Fruit fly (Drosophila melanogaster): ENCODE results near the gene CG5011.

The CG5011 gene

dm6 chr2L:1213587-1213986, 13.1 kb downstream of the CG5011 start (continued):
- TF ChIP-seq D19A (tag; optimal IDR thresholded peaks at IDR 0.05), result no peak
- TF ChIP-seq CG17612 (GFP tag; IDR thresholded peaks at IDR 0.05), result no peak
- peak; percentile 70 for TF ChIP-seq Med (GFP tag)
- TF ChIP-seq CG8388 (GFP tag; optimal IDR thresholded peaks at IDR 0.05), result peak; percentile 7
- peak; percentile 24 for TF ChIP-seq CG13424 (tag; optimal IDR thresholded peaks at IDR 0.05)
- TF ChIP-seq CG3163 (GFP tag; optimal IDR thresholded peaks at IDR 0.05), result no peak
- no peak for TF ChIP-seq Gug (GFP tag; IDR thresholded peaks at IDR 0.05)
- TF ChIP-seq BEAF-32 (GFP tag; optimal IDR thresholded peaks at IDR 0.05), result no peak
- TF ChIP-seq sima (GFP tag; optimal IDR thresholded peaks at IDR 0.05), result no peak
- TF ChIP-seq CG17568 (GFP tag; optimal IDR thresholded peaks at IDR 0.05), result no peak
- no peak for TF ChIP-seq CG12942 (GFP tag; optimal IDR thresholded peaks at IDR 0.05)
- TF ChIP-seq bsh (GFP tag; optimal IDR thresholded peaks at IDR 0.05), result peak in 1 of 2 experiments; percentile 46
- TF ChIP-seq CG1233 (GFP tag; optimal IDR thresholded peaks at IDR 0.05), result no peak
- TF ChIP-seq hkb (optimal IDR thresholded peaks at IDR 0.05), result no peak
- TF ChIP-seq hkb (GFP tag; IDR thresholded peaks at IDR 0.05), result peak; percentile 15; the same call in 1 of the 2 replicates
- no peak for TF ChIP-seq fd64A (GFP tag; optimal IDR thresholded peaks at IDR 0.05)
- TF ChIP-seq Lim3 (GFP tag; IDR thresholded peaks at IDR 0.05), result no peak
- no peak for TF ChIP-seq grn (GFP tag; optimal IDR thresholded peaks at IDR 0.05)
- TF ChIP-seq cas (GFP tag; IDR thresholded peaks at IDR 0.05), result no peak
- no peak for TF ChIP-seq CG4617 (GFP tag; optimal IDR thresholded peaks at IDR 0.05; ENCODE audit: borderline replicate concordance)
- TF ChIP-seq mld (GFP tag; IDR thresholded peaks at IDR 0.05; ENCODE audit: partially characterized antibody), result no peak
- no peak for TF ChIP-seq Tbp (GFP tag; optimal IDR thresholded peaks at IDR 0.05)
- peak; percentile 54 for TF ChIP-seq dmrt99B (tag; optimal IDR thresholded peaks at IDR 0.05)
- no peak for TF ChIP-seq Dfd (GFP tag; optimal IDR thresholded peaks at IDR 0.05)
- TF ChIP-seq wdn (GFP tag; IDR thresholded peaks at IDR 0.05), result no peak
- no peak for TF ChIP-seq Ravus (GFP tag; IDR thresholded peaks at IDR 0.05)
- no peak for TF ChIP-seq CG8924 (tag; optimal IDR thresholded peaks at IDR 0.05)
- TF ChIP-seq croc (GFP tag; conservative IDR thresholded peaks at IDR 0.05), result no peak
- TF ChIP-seq CG3726 (GFP tag; IDR thresholded peaks at IDR 0.05), result no peak
- TF ChIP-seq corto (GFP tag; optimal IDR thresholded peaks at IDR 0.05), result no peak
- no peak for TF ChIP-seq NK7.1 (GFP tag; optimal IDR thresholded peaks at IDR 0.05)
- TF ChIP-seq gsb-n (tag; optimal IDR thresholded peaks at IDR 0.05), result no peak
- TF ChIP-seq ATbp (GFP tag; optimal IDR thresholded peaks at IDR 0.05), result peak; percentile 44
- no peak for TF ChIP-seq CG13123 (GFP tag; optimal IDR thresholded peaks at IDR 0.05)
- TF ChIP-seq E2f2 (GFP tag; IDR thresholded peaks at IDR 0.05), result 0 out of 2 replicates have a peak, but pooled peaks have one; percentile 8
- no peak for TF ChIP-seq Optix (GFP tag; IDR thresholded peaks at IDR 0.05)
- TF ChIP-seq CG12299 (tag; optimal IDR thresholded peaks at IDR 0.05), result no peak
- TF ChIP-seq scrt (GFP tag; optimal IDR thresholded peaks at IDR 0.05), result no peak
- TF ChIP-seq Sox102F (GFP tag; optimal IDR thresholded peaks at IDR 0.05), result peak; percentile 52
- no peak for TF ChIP-seq Spps (tag; optimal IDR thresholded peaks at IDR 0.05)
- TF ChIP-seq Nf-YC (tag; optimal IDR thresholded peaks at IDR 0.05), result peak; percentile 15
- TF ChIP-seq BtbVII (GFP tag; optimal IDR thresholded peaks at IDR 0.05), result no peak
- TF ChIP-seq ara (GFP tag; IDR thresholded peaks at IDR 0.05), result peak; percentile 30; the same call in 1 of the 2 replicates
- no peak for TF ChIP-seq Chrac-16 (GFP tag; optimal IDR thresholded peaks at IDR 0.05)
- no peak for TF ChIP-seq lola (GFP tag; optimal IDR thresholded peaks at IDR 0.05)
- TF ChIP-seq lilli (GFP tag; optimal IDR thresholded peaks at IDR 0.05), result no peak
- no peak for TF ChIP-seq pnt (GFP tag; optimal IDR thresholded peaks at IDR 0.05)
- no peak for TF ChIP-seq CG31365 (tag; optimal IDR thresholded peaks at IDR 0.05)
- TF ChIP-seq CG15479 (GFP tag; optimal IDR thresholded peaks at IDR 0.05), result no peak
- TF ChIP-seq phol (tag; optimal IDR thresholded peaks at IDR 0.05), result peak; percentile 27
- TF ChIP-seq Jarid2 (GFP tag; optimal IDR thresholded peaks at IDR 0.05), result no peak

All from whole organism, embryonic.